Fruit fly (Drosophila melanogaster): ENCODE results near the gene CG12984.
A peak's percentile ranks its signal among the peaks of the same experiment; 100 is the strongest.

CG12984 gene

dm6 chr3L:21009405-21010120, 18.1 kb downstream of the CG12984 start (continued):
- TF ChIP-seq CG14050 (GFP tag; IDR thresholded peaks at IDR 0.05): 0 out of 3 replicates have a peak, but pooled peaks have one; percentile 49
- TF ChIP-seq Meics (GFP tag; optimal IDR thresholded peaks at IDR 0.05): peak; percentile 50
- no peak for TF ChIP-seq mld (GFP tag; IDR thresholded peaks at IDR 0.05; ENCODE audit: partially characterized antibody)
- peak; percentile 48; the same call in 1 of the 2 replicates for TF ChIP-seq CG11696 (GFP tag; IDR thresholded peaks at IDR 0.05)
- no peak for TF ChIP-seq CG1602 (GFP tag; optimal IDR thresholded peaks at IDR 0.05)
- peak; percentile 54 for TF ChIP-seq PHDP (tag; optimal IDR thresholded peaks at IDR 0.05)
- TF ChIP-seq HLH4C (GFP tag; IDR thresholded peaks at IDR 0.05; ENCODE audit: partially characterized antibody): no peak
- peak; percentile 69 for TF ChIP-seq CG11695 (GFP tag; IDR thresholded peaks at IDR 0.05)
- TF ChIP-seq kah (GFP tag; optimal IDR thresholded peaks at IDR 0.05): peak; percentile 47
- peak; percentile 42 for TF ChIP-seq esg (GFP tag; conservative IDR thresholded peaks at IDR 0.05)
- TF ChIP-seq sob (GFP tag; IDR thresholded peaks at IDR 0.05): peak; percentile 41; the same call in 1 of the 2 replicates
- TF ChIP-seq danr (GFP tag; IDR thresholded peaks at IDR 0.05): 0 out of 2 replicates have a peak, but pooled peaks have one; percentile 36
- peak; percentile 24 for TF ChIP-seq oc (tag; optimal IDR thresholded peaks at IDR 0.05)
- TF ChIP-seq fd64A (GFP tag; optimal IDR thresholded peaks at IDR 0.05): peak; percentile 22
- TF ChIP-seq az2 (GFP tag; optimal IDR thresholded peaks at IDR 0.05): peak; percentile 31
- peak; percentile 55 for TF ChIP-seq Oli (tag; optimal IDR thresholded peaks at IDR 0.05)
- peak; percentile 80 for TF ChIP-seq zfh1 (GFP tag; IDR thresholded peaks at IDR 0.05)
- TF ChIP-seq CG6689 (GFP tag; IDR thresholded peaks at IDR 0.05): peak; percentile 73
- no peak for TF ChIP-seq CG10274 (GFP tag; optimal IDR thresholded peaks at IDR 0.05)
- peak; percentile 16; the same call in 1 of the 2 replicates for TF ChIP-seq CG13287 (GFP tag; IDR thresholded peaks at IDR 0.05; ENCODE audit: partially characterized antibody)
- TF ChIP-seq Atf3 (GFP tag; optimal IDR thresholded peaks at IDR 0.05): no peak
- no peak for TF ChIP-seq CG2712 (tag; optimal IDR thresholded peaks at IDR 0.05)
- peak; percentile 15 for TF ChIP-seq slp2 (GFP tag; optimal IDR thresholded peaks at IDR 0.05)

DNA sequence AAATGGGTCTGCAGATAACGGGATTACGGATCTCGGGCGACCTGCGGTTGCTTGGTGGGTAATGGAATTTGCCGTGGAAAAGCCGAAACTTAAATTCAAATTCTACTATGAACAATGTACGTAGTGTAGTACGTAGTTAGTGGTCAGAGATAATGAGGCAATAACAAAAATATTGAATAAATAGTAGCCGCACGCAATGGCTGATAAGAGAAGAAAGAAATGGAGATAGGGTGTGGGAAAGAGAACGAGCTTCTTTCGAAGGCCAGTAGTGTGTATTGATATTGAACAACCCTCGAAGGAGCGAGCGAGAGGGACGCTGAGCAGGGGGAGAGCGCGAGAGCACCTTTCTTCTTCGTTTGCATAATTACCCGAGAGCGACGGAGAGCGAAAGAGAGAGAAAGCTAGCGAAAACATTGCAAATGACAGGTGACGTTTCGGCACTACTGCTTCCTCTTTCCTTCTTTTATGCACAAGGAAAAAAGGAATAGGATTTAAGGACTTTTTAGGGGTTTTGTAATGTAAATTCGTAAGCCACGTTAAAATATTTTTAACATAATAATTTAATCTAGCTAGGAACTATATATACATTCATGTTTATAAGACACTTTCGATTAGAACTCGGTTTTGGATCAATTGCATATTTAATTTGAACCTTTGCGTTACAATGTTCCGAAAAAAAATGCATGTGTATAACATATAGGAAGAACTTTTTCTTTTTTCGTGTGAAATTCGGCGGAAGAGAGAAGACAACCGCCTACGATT, 19.6 kb downstream of the CG12984 start:
- TF ChIP-seq jing (GFP tag; optimal IDR thresholded peaks at IDR 0.05) (no peak), CG17802 (tag; optimal IDR thresholded peaks at IDR 0.05) (no peak), sd (tag; optimal IDR thresholded peaks at IDR 0.05) (peak; percentile 44), dati (GFP tag; IDR thresholded peaks at IDR 0.05) (no peak), dmrt11E (tag; optimal IDR thresholded peaks at IDR 0.05) (no peak), twi (tag; optimal IDR thresholded peaks at IDR 0.05) (peak; percentile 11), BtbVII (GFP tag; optimal IDR thresholded peaks at IDR 0.05) (peak; percentile 15), Xrp1 (GFP tag; IDR thresholded peaks at IDR 0.05) (no peak; the same call in 1 of the 2 replicates), row (GFP tag; IDR thresholded peaks at IDR 0.05) (peak; percentile 37; the same call in 2 of the 3 replicates), CG9876 (GFP tag; optimal IDR thresholded peaks at IDR 0.05) (no peak), nau (GFP tag; optimal IDR thresholded peaks at IDR 0.05) (peak; percentile 49), phol (tag; optimal IDR thresholded peaks at IDR 0.05) (peak; percentile 30), CG12659 (GFP tag; optimal IDR thresholded peaks at IDR 0.05) (peak; percentile 18), ems (GFP tag; optimal IDR thresholded peaks at IDR 0.05) (peak; percentile 3), CG9215 (GFP tag; IDR thresholded peaks at IDR 0.05) (peak; percentile 47), CG10366 (GFP tag; IDR thresholded peaks at IDR 0.05) (no peak), CrebB (tag; optimal IDR thresholded peaks at IDR 0.05) (no peak), Elba2 (GFP tag; optimal IDR thresholded peaks at IDR 0.05) (peak; percentile 68), CG7357 (GFP tag; IDR thresholded peaks at IDR 0.05) (0 out of 3 replicates have a peak, but pooled peaks have one; percentile 20), CG11504 (tag; optimal IDR thresholded peaks at IDR 0.05) (peak; percentile 53), seq (GFP tag; IDR thresholded peaks at IDR 0.05) (peak; percentile 16; the same call in 1 of the 2 replicates), sug (tag; optimal IDR thresholded peaks at IDR 0.05) (peak; percentile 57), CG8765 (GFP tag; IDR thresholded peaks at IDR 0.05) (no peak), kni (GFP tag; optimal IDR thresholded peaks at IDR 0.05) (peak; percentile 31), Dad (GFP tag; optimal IDR thresholded peaks at IDR 0.05) (no peak)
